Fruit fly (Drosophila melanogaster): ENCODE results near the gene CG15721.
A peak's percentile ranks its signal among the peaks of the same experiment; 100 is the strongest.

The CG15721 gene

DNA sequence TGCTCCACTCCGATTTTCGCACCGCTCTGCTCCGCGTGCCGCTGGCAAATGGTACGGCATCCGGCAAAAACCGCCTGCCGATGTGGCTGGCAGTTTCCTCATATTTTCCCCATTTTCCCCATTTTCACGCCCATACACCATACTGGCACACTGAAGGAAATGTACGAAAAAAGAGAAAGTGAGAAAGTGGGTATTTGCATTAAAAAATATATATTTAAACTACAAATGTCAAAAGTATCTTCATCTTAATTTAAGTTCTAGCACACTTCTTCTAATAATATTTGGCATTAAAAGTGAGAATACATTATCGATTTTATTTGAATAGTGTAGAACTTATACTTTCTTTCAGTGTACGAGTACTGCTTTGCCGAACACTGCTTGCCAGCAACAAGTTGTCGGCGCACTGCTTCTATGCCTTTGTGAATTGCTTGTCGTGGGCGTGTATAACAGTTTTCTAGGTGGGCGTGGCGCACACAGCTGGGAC is 13.1 kb upstream of the CG15721 start, which contains the start of gene hec (continued):
- TF ChIP-seq CG3407 (GFP tag; optimal IDR thresholded peaks at IDR 0.05), result no peak
- TF ChIP-seq HLH4C (GFP tag; IDR thresholded peaks at IDR 0.05; ENCODE audit: partially characterized antibody), result no peak
- no peak for TF ChIP-seq CG17328 (GFP tag; IDR thresholded peaks at IDR 0.05)
- no peak for TF ChIP-seq Six4 (GFP tag; optimal IDR thresholded peaks at IDR 0.05)
- TF ChIP-seq dan (GFP tag; IDR thresholded peaks at IDR 0.05), result no peak
- no peak for TF ChIP-seq CG6854 (GFP tag; optimal IDR thresholded peaks at IDR 0.05)
- peak; percentile 9 for TF ChIP-seq CG10209 (GFP tag; optimal IDR thresholded peaks at IDR 0.05)
- TF ChIP-seq ap (GFP tag; IDR thresholded peaks at IDR 0.05), result no peak
- TF ChIP-seq CG11695 (GFP tag; IDR thresholded peaks at IDR 0.05), result no peak
- TF ChIP-seq ci (GFP tag; IDR thresholded peaks at IDR 0.05), result no peak
- TF ChIP-seq Dfd (GFP tag; optimal IDR thresholded peaks at IDR 0.05), result no peak
- no peak for TF ChIP-seq hkb (optimal IDR thresholded peaks at IDR 0.05)
- no peak for TF ChIP-seq hkb (GFP tag; IDR thresholded peaks at IDR 0.05)
- no peak for TF ChIP-seq CG6272 (GFP tag; IDR thresholded peaks at IDR 0.05)
- TF ChIP-seq cad (GFP tag; optimal IDR thresholded peaks at IDR 0.05), result no peak
- TF ChIP-seq fd64A (GFP tag; optimal IDR thresholded peaks at IDR 0.05), result no peak
- TF ChIP-seq sr (GFP tag; IDR thresholded peaks at IDR 0.05), result no peak
- no peak for TF ChIP-seq CG33557 (GFP tag; optimal IDR thresholded peaks at IDR 0.05)
- TF ChIP-seq CG7928 (GFP tag; optimal IDR thresholded peaks at IDR 0.05), result no peak
- TF ChIP-seq Hr78 (GFP tag; optimal IDR thresholded peaks at IDR 0.05), result no peak
- TF ChIP-seq klu (GFP tag; IDR thresholded peaks at IDR 0.05), result no peak
- TF ChIP-seq Blimp-1 (GFP tag; optimal IDR thresholded peaks at IDR 0.05), result no peak
- no peak for TF ChIP-seq inv (GFP tag; IDR thresholded peaks at IDR 0.05; ENCODE audit: partially characterized antibody)
- TF ChIP-seq CG15269 (tag; optimal IDR thresholded peaks at IDR 0.05), result peak; percentile 31
- TF ChIP-seq dysf (GFP tag; IDR thresholded peaks at IDR 0.05), result peak; percentile 52; the same call in 2 of the 3 replicates
- no peak for TF ChIP-seq CG7963 (GFP tag; IDR thresholded peaks at IDR 0.05; ENCODE audit: partially characterized antibody)
- TF ChIP-seq Trl (optimal IDR thresholded peaks at IDR 0.05), result no peak
- TF ChIP-seq Trl (GFP tag; optimal IDR thresholded peaks at IDR 0.05), result no peak
- TF ChIP-seq HLH3B (GFP tag; IDR thresholded peaks at IDR 0.05), result no peak
- TF ChIP-seq Nf-YA (GFP tag; IDR thresholded peaks at IDR 0.05), result no peak
- no peak for TF ChIP-seq CG12155 (GFP tag; optimal IDR thresholded peaks at IDR 0.05)
- no peak for TF ChIP-seq ems (GFP tag; optimal IDR thresholded peaks at IDR 0.05)
- TF ChIP-seq pan (optimal IDR thresholded peaks at IDR 0.05), result no peak
- peak in 1 of 2 experiments; percentile 14 for TF ChIP-seq pan (GFP tag; optimal IDR thresholded peaks at IDR 0.05 in 1 of 2, IDR thresholded peaks at IDR 0.05 in 1 of 2)
- TF ChIP-seq CG14965 (GFP tag; optimal IDR thresholded peaks at IDR 0.05; ENCODE audit: borderline replicate concordance), result no peak
- no peak for TF ChIP-seq luna (GFP tag; optimal IDR thresholded peaks at IDR 0.05)
- no peak for TF ChIP-seq Chrac-16 (GFP tag; optimal IDR thresholded peaks at IDR 0.05)
- TF ChIP-seq Gsc (GFP tag; IDR thresholded peaks at IDR 0.05), result no peak
- no peak for TF ChIP-seq amos (GFP tag; IDR thresholded peaks at IDR 0.05; ENCODE audit: partially characterized antibody)
- TF ChIP-seq Max (GFP tag; optimal IDR thresholded peaks at IDR 0.05), result no peak
- no peak for TF ChIP-seq ase (GFP tag; IDR thresholded peaks at IDR 0.05)
- TF ChIP-seq HmgD (GFP tag; optimal IDR thresholded peaks at IDR 0.05), result no peak
- no peak for TF ChIP-seq Doc3 (GFP tag; IDR thresholded peaks at IDR 0.05; ENCODE audit: partially characterized antibody)
- no peak for TF ChIP-seq CG30431 (GFP tag; optimal IDR thresholded peaks at IDR 0.05)
- TF ChIP-seq zf30C (GFP tag; optimal IDR thresholded peaks at IDR 0.05), result peak; percentile 54
- TF ChIP-seq CG3065 (GFP tag; optimal IDR thresholded peaks at IDR 0.05), result peak; percentile 23
- TF ChIP-seq CG31224 (GFP tag; IDR thresholded peaks at IDR 0.05), result no peak
- no peak for TF ChIP-seq Opbp (GFP tag; IDR thresholded peaks at IDR 0.05; ENCODE audit: partially characterized antibody)
- no peak for TF ChIP-seq rib (GFP tag; IDR thresholded peaks at IDR 0.05)
- no peak for TF ChIP-seq CG34376 (GFP tag; optimal IDR thresholded peaks at IDR 0.05)
- TF ChIP-seq ATbp (GFP tag; optimal IDR thresholded peaks at IDR 0.05), result no peak
- no peak for TF ChIP-seq CG33213 (GFP tag; optimal IDR thresholded peaks at IDR 0.05)
- TF ChIP-seq Aef1 (GFP tag; IDR thresholded peaks at IDR 0.05), result no peak
